Worm (Caenorhabditis elegans) whole organism, mixed stage, embryonic: Measurements from ENCODE around the gene C08F8.9.

Experiments used
- M03D4.4 ChIP-seq: sonication (generic microtip); optimal IDR thresholded peaks from 2 replicates; lab custom pipeline; 2017; ENCODE audit warnings: mild to moderate bottlenecking, missing genetic modification characterization, missing compliant biosample characterization
- bed-3 ChIP-seq: fragments of 200-800 bp; sonication (Bioruptor generic); optimal IDR thresholded peaks from 3 replicates; lab custom pipeline; 2018; ENCODE audit warnings: mild to moderate bottlenecking, missing genetic modification characterization, moderate library complexity, missing compliant biosample characterization
- blmp-1 ChIP-seq: fragments of 150-350 bp; optimal IDR thresholded peaks from 2 replicates; lab custom pipeline; 2014; ENCODE audit warnings: missing biosample characterization, missing genetic modification characterization
- ceh-39 ChIP-seq: fragments of 150-350 bp; optimal IDR thresholded peaks from 2 replicates; lab custom pipeline; 2014; ENCODE audit warnings: missing biosample characterization, missing genetic modification characterization
- ceh-83 ChIP-seq: fragments of 200-800 bp; sonication (Bioruptor generic); optimal IDR thresholded peaks from 2 replicates; lab custom pipeline; 2018; ENCODE audit warnings: mild to moderate bottlenecking, missing genetic modification characterization, missing compliant biosample characterization
- ces-1 ChIP-seq: fragments of 150-350 bp; optimal IDR thresholded peaks from 2 replicates; lab custom pipeline; 2014; ENCODE audit warnings: missing biosample characterization, missing genetic modification reagents, missing genetic modification characterization
- cnd-1 ChIP-seq: fragments of 200-800 bp; sonication (Bioruptor generic); optimal IDR thresholded peaks from 2 replicates; lab custom pipeline; 2018; ENCODE audit warnings: mild to moderate bottlenecking, missing genetic modification characterization, missing compliant biosample characterization
- elt-1 ChIP-seq: sonication (generic microtip); optimal IDR thresholded peaks from 2 replicates; lab custom pipeline; 2017; ENCODE audit warnings: missing genetic modification characterization, mild to moderate bottlenecking, missing compliant biosample characterization, antibody characterized with exemption, moderate library complexity, borderline replicate concordance; ENCODE audit not compliant: insufficient read depth
- elt-3 ChIP-seq: fragments of 150-350 bp; optimal IDR thresholded peaks from 2 replicates; lab custom pipeline; 2014; ENCODE audit warnings: missing biosample characterization, missing genetic modification characterization
- flh-1 ChIP-seq: fragments of 200-800 bp; sonication (Bioruptor generic); optimal IDR thresholded peaks from 2 replicates; lab custom pipeline; 2018; ENCODE audit warnings: mild to moderate bottlenecking, missing genetic modification characterization, moderate library complexity, missing compliant biosample characterization
- ham-2 ChIP-seq: fragments of 200-800 bp; sonication (Bioruptor generic); optimal IDR thresholded peaks from 2 replicates; lab custom pipeline; 2018; ENCODE audit warnings: mild to moderate bottlenecking, missing genetic modification characterization, missing compliant biosample characterization
- hlh-1 ChIP-seq: fragments of 150-350 bp; optimal IDR thresholded peaks from 2 replicates; lab custom pipeline; 2014; ENCODE audit warnings: missing biosample characterization, missing genetic modification reagents, missing genetic modification characterization
- lin-32 ChIP-seq: fragments of 200-800 bp; sonication (Bioruptor generic); optimal IDR thresholded peaks from 2 replicates; lab custom pipeline; 2018; ENCODE audit warnings: mild to moderate bottlenecking, missing genetic modification characterization, missing compliant biosample characterization
- lsy-2 ChIP-seq: fragments of 150-350 bp; optimal IDR thresholded peaks from 2 replicates; lab custom pipeline; 2014; ENCODE audit warnings: missing biosample characterization, missing genetic modification characterization
- mab-5 ChIP-seq: fragments of 150-350 bp; optimal IDR thresholded peaks from 2 replicates; lab custom pipeline; 2014; ENCODE audit warnings: missing biosample characterization, missing genetic modification characterization
- mep-1 ChIP-seq: fragments of 150-350 bp; optimal IDR thresholded peaks from 2 replicates; lab custom pipeline; 2017; ENCODE audit warnings: missing biosample characterization, missing genetic modification reagents, missing genetic modification characterization, inconsistent platforms
- mls-2 ChIP-seq: sonication (generic microtip); optimal IDR thresholded peaks from 2 replicates; lab custom pipeline; 2016; ENCODE audit warnings: mild to moderate bottlenecking, missing genetic modification characterization, moderate library complexity, missing compliant biosample characterization
- nhr-12 ChIP-seq: fragments of 150-350 bp; optimal IDR thresholded peaks from 2 replicates; lab custom pipeline; 2014; ENCODE audit warnings: missing biosample characterization, missing genetic modification characterization
- nhr-2 ChIP-seq: fragments of 150-350 bp; optimal IDR thresholded peaks from 2 replicates; lab custom pipeline; 2014; ENCODE audit warnings: missing biosample characterization, missing genetic modification characterization
- nhr-237 ChIP-seq: fragments of 150-350 bp; optimal IDR thresholded peaks from 2 replicates; lab custom pipeline; 2014; ENCODE audit warnings: missing biosample characterization, missing genetic modification characterization
- nhr-28 ChIP-seq: fragments of 150-350 bp; optimal IDR thresholded peaks from 2 replicates; lab custom pipeline; 2014; ENCODE audit warnings: missing biosample characterization, missing genetic modification characterization
- nhr-76 ChIP-seq: sonication (generic microtip); optimal IDR thresholded peaks from 2 replicates; lab custom pipeline; 2017; ENCODE audit warnings: missing biosample characterization, missing genetic modification characterization
- pha-4 ChIP-seq: fragments of 150-350 bp; optimal IDR thresholded peaks from 2 replicates; lab custom pipeline; 2018; ENCODE audit warnings: missing biosample characterization, missing genetic modification reagents, missing genetic modification characterization
- sem-2 ChIP-seq: fragments of 200-800 bp; sonication (Bioruptor generic); optimal IDR thresholded peaks from 2 replicates; lab custom pipeline; 2018; ENCODE audit warnings: mild to moderate bottlenecking, missing genetic modification characterization, missing compliant biosample characterization
- snpc-4 ChIP-seq: fragments of 150-350 bp; optimal IDR thresholded peaks from 2 replicates; lab custom pipeline; 2014; ENCODE audit warnings: missing biosample characterization, missing genetic modification characterization
- sptf-1 ChIP-seq: sonication (generic microtip); optimal IDR thresholded peaks from 2 replicates; lab custom pipeline; 2017; ENCODE audit warnings: mild to moderate bottlenecking, missing genetic modification characterization, moderate library complexity, missing compliant biosample characterization
- tbx-8 ChIP-seq: fragments of 200-800 bp; sonication (Bioruptor generic); optimal IDR thresholded peaks from 2 replicates; lab custom pipeline; 2018; ENCODE audit warnings: mild to moderate bottlenecking, missing genetic modification characterization, moderate library complexity, missing compliant biosample characterization
- unc-120 ChIP-seq: sonication (generic microtip); optimal IDR thresholded peaks from 2 replicates; lab custom pipeline; 2017; ENCODE audit warnings: missing genetic modification characterization, missing compliant biosample characterization; ENCODE audit not compliant: poor library complexity, severe bottlenecking
- unc-62 ChIP-seq: fragments of 150-350 bp; optimal IDR thresholded peaks from 2 replicates; lab custom pipeline; 2014; ENCODE audit warnings: missing biosample characterization, missing genetic modification reagents, missing genetic modification characterization
- zip-8 ChIP-seq: fragments of 150-350 bp; optimal IDR thresholded peaks from 2 replicates; lab custom pipeline; 2014; ENCODE audit warnings: missing biosample characterization, missing genetic modification characterization
- ztf-11 ChIP-seq: fragments of 150-350 bp; optimal IDR thresholded peaks from 2 replicates; lab custom pipeline; 2014; ENCODE audit warnings: missing biosample characterization, missing genetic modification characterization

Gene C08F8.9

ce11 chrIV:11178495-11178894 lies at the start of gene C08F8.9:
TSS of gene C08F8.9 (minus strand) at chrIV:11178595.
- TF ChIP-seq lsy-2 (tag; lab: Kevin White, UChicago) (no peak), cnd-1 (tag; lab: Kevin White, UChicago) (no peak), unc-120 (tag; lab: Kevin White, UChicago) (no peak), hlh-1 (tag; lab: Kevin White, UChicago) (no peak), nhr-2 (no peak), sem-2 (no peak), nhr-12 (no peak), blmp-1 (tag; lab: Kevin White, UChicago) (no peak), elt-1 (tag; lab: Kevin White, UChicago) (no peak), ham-2 (GFP tag; lab: Kevin White, UChicago) (no peak), tbx-8 (GFP tag; lab: Kevin White, UChicago) (no peak), elt-3 (tag; lab: Kevin White, UChicago) (no peak), sptf-1 (tag; lab: Kevin White, UChicago) (no peak), ztf-11 (tag; lab: Kevin White, UChicago) (no peak), bed-3 (GFP tag; lab: Kevin White, UChicago) (no peak)
- TF ChIP-seq, all 35 proteins: peak for 0

ce11 chrIV:11226545-11226944 lies 48.1 kb upstream of the C08F8.9 start:
- TF ChIP-seq sptf-1 (tag; lab: Kevin White, UChicago) (no peak), unc-120 (tag; lab: Kevin White, UChicago) (no peak), snpc-4 (tag; lab: Kevin White, UChicago) (no peak), elt-3 (tag; lab: Kevin White, UChicago) (no peak), nhr-76 (tag; lab: Kevin White, UChicago) (no peak), unc-62 (GFP tag; lab: Kevin White, UChicago) (no peak), sem-2 (no peak), tbx-8 (GFP tag; lab: Kevin White, UChicago) (no peak), ceh-39 (no peak), pha-4 (tag; lab: Kevin White, UChicago) (no peak), mab-5 (no peak), ztf-11 (tag; lab: Kevin White, UChicago) (no peak), hlh-1 (tag; lab: Kevin White, UChicago) (no peak)

ce11 chrIV:11225206-11225605 lies 46.8 kb upstream of the C08F8.9 start, which contains the start of gene col-125:
TSS of gene col-125 (plus strand) at chrIV:11225506.
- TF ChIP-seq tbx-8 (GFP tag; lab: Kevin White, UChicago) (no peak), nhr-28 (no peak), mep-1 (tag; lab: Kevin White, UChicago) (no peak), bed-3 (GFP tag; lab: Kevin White, UChicago) (no peak)
- TF ChIP-seq, all 35 proteins: peak for 0

ce11 chrIV:11223878-11224277 lies 45.5 kb upstream of the C08F8.9 start, which contains the start of gene C29F4.3:
TSS of gene C29F4.3 (minus strand) at chrIV:11223978.
- TF ChIP-seq mls-2 (tag; lab: Kevin White, UChicago) (no peak), sptf-1 (tag; lab: Kevin White, UChicago) (no peak), blmp-1 (tag; lab: Kevin White, UChicago) (no peak), lin-32 (GFP tag; lab: Kevin White, UChicago) (no peak), ces-1 (GFP tag; lab: Kevin White, UChicago) (no peak), M03D4.4 (tag; lab: Kevin White, UChicago) (no peak), flh-1 (GFP tag; lab: Kevin White, UChicago) (no peak), tbx-8 (GFP tag; lab: Kevin White, UChicago) (no peak), zip-8 (tag; lab: Kevin White, UChicago) (no peak), snpc-4 (tag; lab: Kevin White, UChicago) (no peak), nhr-12 (no peak), nhr-2 (no peak), unc-120 (tag; lab: Kevin White, UChicago) (no peak), cnd-1 (tag; lab: Kevin White, UChicago) (no peak), nhr-237 (tag; lab: Kevin White, UChicago) (no peak), ceh-83 (GFP tag; lab: Kevin White, UChicago) (no peak), unc-62 (GFP tag; lab: Kevin White, UChicago) (no peak), mab-5 (no peak), ztf-11 (tag; lab: Kevin White, UChicago) (no peak), elt-3 (tag; lab: Kevin White, UChicago) (no peak)
